Worm (Caenorhabditis elegans) whole organism, young adult: ENCODE measurements around the gene grl-12.

Source experiments
- Y67H2A.10 ChIP-seq: fragments of 200-800 bp; sonication (Bioruptor generic); conservative IDR thresholded peaks from 2 replicates; pipeline ENCODE4 v1.3.6; 2022; ENCODE audit warnings: missing genetic modification reagents, missing genetic modification characterization, missing compliant biosample characterization
- Y79H2A.3 ChIP-seq: fragments of 200-800 bp; sonication (Bioruptor generic); conservative IDR thresholded peaks from 2 replicates; pipeline ENCODE4 v1.3.6; 2022; ENCODE audit warnings: missing genetic modification reagents, missing genetic modification characterization, missing compliant biosample characterization
- Y95B8A.8 ChIP-seq: fragments of 200-800 bp; sonication (Bioruptor generic); IDR thresholded peaks from 2 replicates; pipeline ENCODE4 v1.3.6; 2022; ENCODE audit warnings: missing genetic modification reagents, missing genetic modification characterization, missing compliant biosample characterization
- fkh-3 ChIP-seq: sonication (generic microtip); optimal IDR thresholded peaks from 2 replicates; lab custom pipeline; 2016; ENCODE audit warnings: mild to moderate bottlenecking, missing genetic modification characterization, missing compliant biosample characterization
- let-607 ChIP-seq, 2 experiments: fragments of 200-800 bp in 1 of 2; sonication (Bioruptor generic) in 1 of 2; sonication (generic microtip) in 1 of 2; optimal IDR thresholded peaks; 2 replicates each; lab custom pipeline; 2016 to 2018; ENCODE audit warnings: mild to moderate bottlenecking in 2 of 2, missing compliant biosample characterization in 2 of 2, missing genetic modification characterization in 2 of 2, moderate library complexity in 2 of 2, missing genotype in 1 of 2
- snpc-4 ChIP-seq, 5 experiments: fragments of 150-350 bp in 1 of 5; sonication (generic microtip) in 4 of 5; optimal IDR thresholded peaks; 2 replicates each; lab custom pipeline; 2014 to 2018; ENCODE audit warnings: missing genetic modification characterization in 5 of 5, missing biosample characterization in 3 of 5, antibody characterized with exemption in 2 of 5, mild to moderate bottlenecking in 2 of 5, missing compliant biosample characterization in 2 of 5, missing genotype in 2 of 5, moderate library complexity in 2 of 5, missing genetic modification reagents in 1 of 5
- unc-62 ChIP-seq: fragments of 150-350 bp; optimal IDR thresholded peaks from 2 replicates; lab custom pipeline; 2014; ENCODE audit warnings: missing biosample characterization, missing genetic modification reagents, missing genetic modification characterization
- xnd-1 ChIP-seq: sonication (generic microtip); optimal IDR thresholded peaks from 2 replicates; lab custom pipeline; 2016; ENCODE audit warnings: missing genotype, missing genetic modification reagents, missing genetic modification characterization, missing compliant biosample characterization

ce11 chrV:8631277-8631765 is 5.5 kb downstream of the grl-12 start, which contains the start of gene atg-18:
- TF ChIP-seq snpc-4 (GFP tag; optimal IDR thresholded peaks at IDR 0.05; lab: Kevin White, UChicago): no peak
- TF ChIP-seq snpc-4 (tag; optimal IDR thresholded peaks at IDR 0.05; lab: Kevin White, UChicago): peak in 1 of 4 experiments; percentile 26
- TF ChIP-seq Y67H2A.10 (GFP tag; lab: Robert Waterston, UW): 0 out of 2 replicates have a peak, but pooled peaks have one; percentile 52
- TF ChIP-seq Y79H2A.3: no peak
- no peak for TF ChIP-seq let-607 (tag; optimal IDR thresholded peaks at IDR 0.05; lab: Kevin White, UChicago)
- TF ChIP-seq xnd-1 (tag; lab: Kevin White, UChicago): no peak
- no peak for TF ChIP-seq unc-62 (GFP tag; lab: Kevin White, UChicago)
- no peak for TF ChIP-seq fkh-3 (tag; lab: Kevin White, UChicago)
- TF ChIP-seq Y95B8A.8: no peak
